Fruit fly (Drosophila melanogaster) whole organism, wandering third instar larva: ENCODE data around the gene CG13722.

Experiments used
- Abd-B ChIP-seq: fragments of >200 bp; optimal IDR thresholded peaks from 2 replicates; lab custom pipeline; 2017; ENCODE audit warnings: missing biosample characterization, missing genetic modification characterization
- CG32264 ChIP-seq: fragments of 200-800 bp; sonication (Bioruptor generic); optimal IDR thresholded peaks from 2 replicates; lab custom pipeline; 2016; ENCODE audit warnings: missing biosample characterization, missing genetic modification characterization
- CG9705 ChIP-seq: fragments of 200-800 bp; sonication (Bioruptor generic); optimal IDR thresholded peaks from 2 replicates; lab custom pipeline; 2018; ENCODE audit warnings: missing biosample characterization, mild to moderate bottlenecking, missing genetic modification characterization
- CrebA ChIP-seq: fragments of 200-800 bp; sonication (Bioruptor generic); optimal IDR thresholded peaks from 2 replicates; lab custom pipeline; 2016; ENCODE audit warnings: missing biosample characterization, mild to moderate bottlenecking, missing genetic modification characterization, borderline replicate concordance
- Dfd ChIP-seq: fragments of >200 bp; optimal IDR thresholded peaks from 2 replicates; lab custom pipeline; 2017; ENCODE audit warnings: missing biosample characterization, missing genetic modification characterization
- Dif ChIP-seq: fragments of 200-275, 200-300 bp; sonication (Bioruptor generic); optimal IDR thresholded peaks from 2 replicates; lab custom pipeline; 2018; ENCODE audit warnings: missing biosample characterization, missing genetic modification characterization; ENCODE audit not compliant: partially characterized antibody
- GATAd ChIP-seq: sonication (Bioruptor generic); optimal IDR thresholded peaks from 2 replicates; lab custom pipeline; 2016; ENCODE audit warnings: missing biosample characterization, missing genetic modification characterization
- Hr78 ChIP-seq: fragments of >200 bp; optimal IDR thresholded peaks from 2 replicates; lab custom pipeline; 2017; ENCODE audit warnings: missing biosample characterization, missing genetic modification characterization
- Hr83 ChIP-seq: fragments of 200-300 bp; sonication (Bioruptor generic); optimal IDR thresholded peaks from 2 replicates; lab custom pipeline; 2016; ENCODE audit warnings: missing biosample characterization, mild to moderate bottlenecking, missing genetic modification characterization, moderate library complexity; ENCODE audit not compliant: poor library complexity, severe bottlenecking
- Jra ChIP-seq: sonication (Bioruptor generic); optimal IDR thresholded peaks from 2 replicates; lab custom pipeline; 2016; ENCODE audit warnings: missing biosample characterization, missing genetic modification characterization
- Mio ChIP-seq: sonication (Bioruptor generic); optimal IDR thresholded peaks from 2 replicates; lab custom pipeline; 2016; ENCODE audit warnings: missing biosample characterization, missing genetic modification characterization
- Myc ChIP-seq: fragments of >200 bp; optimal IDR thresholded peaks from 2 replicates; lab custom pipeline; 2017
- N ChIP-seq: fragments of >200 bp; optimal IDR thresholded peaks from 2 replicates; lab custom pipeline; 2018; ENCODE audit warnings: missing biosample characterization, missing external identifiers, missing genetic modification characterization
- OdsH ChIP-seq: fragments of 200-800 bp; sonication (Bioruptor generic); optimal IDR thresholded peaks from 2 replicates; lab custom pipeline; 2016; ENCODE audit warnings: missing biosample characterization, mild to moderate bottlenecking, missing genetic modification characterization
- Rel ChIP-seq, 2 experiments: fragments of 200-800 bp; sonication (Bioruptor generic) in 1 of 2; optimal IDR thresholded peaks; 2 replicates in 1 of 2; 3 replicates in 1 of 2; lab custom pipeline; 2016 to 2019; ENCODE audit warnings: mild to moderate bottlenecking in 2 of 2, missing biosample characterization in 2 of 2, missing genetic modification characterization in 2 of 2, moderate library complexity in 1 of 2
- Sp1 ChIP-seq: fragments of 200-800 bp; sonication (Bioruptor generic); optimal IDR thresholded peaks from 3 replicates; lab custom pipeline; 2019; ENCODE audit warnings: missing biosample characterization, mild to moderate bottlenecking, missing genetic modification characterization, moderate library complexity
- Vsx2 ChIP-seq: fragments of 200-300, 225-300 bp; sonication (Bioruptor generic); optimal IDR thresholded peaks from 2 replicates; lab custom pipeline; 2018; ENCODE audit warnings: missing biosample characterization, missing genetic modification characterization; ENCODE audit not compliant: partially characterized antibody
- br ChIP-seq: fragments of 200-800 bp; sonication (Bioruptor generic); optimal IDR thresholded peaks from 2 replicates; lab custom pipeline; 2016; ENCODE audit warnings: missing biosample characterization, missing genetic modification characterization
- brk ChIP-seq: fragments of 200-800 bp; sonication (Bioruptor generic); optimal IDR thresholded peaks from 2 replicates; lab custom pipeline; 2016; ENCODE audit warnings: missing biosample characterization, mild to moderate bottlenecking, missing genetic modification characterization
- dl ChIP-seq, 2 experiments: fragments of 175-275, 200-275 bp in 1 of 2; fragments of 200-275 bp in 1 of 2; sonication (Bioruptor generic); optimal IDR thresholded peaks; lab custom pipeline; 2018; ENCODE audit warnings: mild to moderate bottlenecking in 2 of 2, missing biosample characterization in 2 of 2, missing genetic modification characterization in 2 of 2, moderate library complexity in 2 of 2; ENCODE audit not compliant: partially characterized antibody in 2 of 2, insufficient read depth in 1 of 2
- dmrt93B ChIP-seq: fragments of 200-800 bp; sonication (Bioruptor generic); optimal IDR thresholded peaks from 2 replicates; lab custom pipeline; 2018; ENCODE audit warnings: missing biosample characterization, mild to moderate bottlenecking, missing genetic modification characterization
- dsf ChIP-seq: sonication (Bioruptor generic); optimal IDR thresholded peaks from 2 replicates; lab custom pipeline; 2016; ENCODE audit warnings: missing biosample characterization, missing genetic modification characterization, borderline replicate concordance
- ey ChIP-seq: fragments of 200-800 bp; sonication (Bioruptor generic); optimal IDR thresholded peaks from 2 replicates; lab custom pipeline; 2016; ENCODE audit warnings: missing biosample characterization, missing genetic modification characterization
- fru ChIP-seq: fragments of 200-800 bp; sonication (Bioruptor generic); optimal IDR thresholded peaks from 3 replicates; lab custom pipeline; 2016; ENCODE audit warnings: missing biosample characterization, mild to moderate bottlenecking, missing genetic modification characterization
- h ChIP-seq: fragments of 200-800 bp; sonication (Bioruptor generic); optimal IDR thresholded peaks from 3 replicates; lab custom pipeline; 2016; ENCODE audit warnings: missing biosample characterization, mild to moderate bottlenecking, missing genetic modification characterization
- lola ChIP-seq: fragments of >200 bp; optimal IDR thresholded peaks from 2 replicates; lab custom pipeline; 2017; ENCODE audit warnings: missing biosample characterization, missing genetic modification characterization
- pan ChIP-seq: fragments of >200 bp; optimal IDR thresholded peaks from 2 replicates; lab custom pipeline; 2017
- psq ChIP-seq: fragments of 200-800 bp; sonication (Bioruptor generic); optimal IDR thresholded peaks from 3 replicates; lab custom pipeline; 2017; ENCODE audit warnings: missing biosample characterization, mild to moderate bottlenecking, missing genetic modification characterization, moderate library complexity
- rgr ChIP-seq: fragments of 200-800 bp; sonication (Bioruptor generic); optimal IDR thresholded peaks from 3 replicates; lab custom pipeline; 2016; ENCODE audit warnings: missing biosample characterization, mild to moderate bottlenecking, missing genetic modification characterization
- sv ChIP-seq: fragments of 200-800 bp; sonication (Bioruptor generic); optimal IDR thresholded peaks from 3 replicates; lab custom pipeline; 2016; ENCODE audit warnings: missing biosample characterization, missing genetic modification characterization
- tai ChIP-seq: sonication (Bioruptor generic); optimal IDR thresholded peaks from 2 replicates; lab custom pipeline; 2016; ENCODE audit warnings: missing biosample characterization, missing genetic modification characterization
- usp ChIP-seq: fragments of >200 bp; optimal IDR thresholded peaks from 2 replicates; lab custom pipeline; 2017; ENCODE audit warnings: missing biosample characterization, missing genetic modification characterization
- woc ChIP-seq: sonication (Bioruptor generic); optimal IDR thresholded peaks from 2 replicates; lab custom pipeline; 2016; ENCODE audit warnings: missing biosample characterization, mild to moderate bottlenecking, missing genetic modification characterization

The CG13722 gene

dm6 chr3L:4471449-4471848, 19.3 kb downstream of the CG13722 start, which contains the start of gene CG32248:
Gene CG32248, plus strand, starts transcription at chr3L:4471749.
- TF ChIP-seq brk (GFP tag; lab: Kevin White, UChicago) (no peak), pan (no peak), GATAd (GFP tag; lab: Kevin White, UChicago) (no peak), Sp1 (GFP tag; lab: Kevin White, UChicago) (no peak), OdsH (GFP tag; lab: Kevin White, UChicago) (no peak), Mio (GFP tag; lab: Kevin White, UChicago) (no peak), CrebA (GFP tag; lab: Kevin White, UChicago) (no peak), Vsx2 (GFP tag; lab: Kevin White, UChicago) (no peak), h (GFP tag; lab: Kevin White, UChicago) (no peak), woc (GFP tag; lab: Kevin White, UChicago) (no peak), usp (no peak), Myc (lab: Kevin White, UChicago) (no peak), Dif (GFP tag; lab: Kevin White, UChicago) (no peak), Hr78 (GFP tag; lab: Kevin White, UChicago) (no peak)

dm6 chr3L:4469701-4470100, 21.1 kb downstream of the CG13722 start, which contains the start of gene CG32249:
Gene CG32249, plus strand, starts transcription at chr3L:4470001.
- TF ChIP-seq br (GFP tag; lab: Kevin White, UChicago) (no peak), woc (GFP tag; lab: Kevin White, UChicago) (no peak), usp (no peak)
- TF ChIP-seq, all 38 proteins: peak for 0

DNA sequence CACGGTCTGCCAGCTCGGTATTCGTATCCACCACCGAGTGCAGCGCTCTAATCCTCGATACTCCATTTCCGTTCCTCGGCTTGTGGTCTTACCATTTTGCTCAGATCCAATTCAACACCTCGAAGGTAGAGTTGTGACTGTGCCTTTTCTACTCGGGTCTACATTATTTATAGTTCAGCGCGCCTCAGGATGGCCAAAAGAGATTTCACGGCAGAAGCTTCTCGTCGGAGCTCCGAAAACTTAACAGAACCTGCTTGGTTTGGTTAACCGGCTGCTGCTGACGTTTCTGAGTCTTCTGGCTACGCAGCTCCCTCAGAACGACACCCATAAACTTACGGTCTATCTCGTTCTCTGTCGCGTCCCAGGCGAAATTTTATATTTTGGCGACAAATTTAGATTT, 24.2 kb downstream of the CG13722 start, which contains the start of gene CG32241:
CG32241 (minus strand) TSS at position 101 of the 400 bp plus-strand sequence.
- no peak for TF ChIP-seq Hr78 (GFP tag; lab: Kevin White, UChicago)
- TF ChIP-seq brk (GFP tag; lab: Kevin White, UChicago), result no peak
- no peak for TF ChIP-seq GATAd (GFP tag; lab: Kevin White, UChicago)
- TF ChIP-seq br (GFP tag; lab: Kevin White, UChicago), result no peak
- TF ChIP-seq ey (GFP tag; lab: Kevin White, UChicago), result no peak
- no peak for TF ChIP-seq CG9705
- no peak for TF ChIP-seq pan
- TF ChIP-seq Rel (GFP tag; optimal IDR thresholded peaks at IDR 0.05; lab: Kevin White, UChicago), result no peak
- TF ChIP-seq Rel (tag; optimal IDR thresholded peaks at IDR 0.05; lab: Kevin White, UChicago), result no peak
- TF ChIP-seq, all 38 proteins: peak for 0

- TF ChIP-seq CG9705 (no peak), Abd-B (GFP tag; lab: Kevin White, UChicago) (no peak), usp (no peak), CrebA (GFP tag; lab: Kevin White, UChicago) (no peak), Vsx2 (GFP tag; lab: Kevin White, UChicago) (no peak), Dif (GFP tag; lab: Kevin White, UChicago) (no peak), brk (GFP tag; lab: Kevin White, UChicago) (no peak), Jra (no peak), Dfd (GFP tag; lab: Kevin White, UChicago) (no peak), dmrt93B (GFP tag; lab: Kevin White, UChicago) (no peak), sv (GFP tag; lab: Kevin White, UChicago) (no peak), rgr (GFP tag; lab: Kevin White, UChicago) (no peak), ey (GFP tag; lab: Kevin White, UChicago) (no peak), fru (no peak)
Observed at dm6 chr3L:4463773-4464301, 26.9 kb downstream of the CG13722 start, which contains the start of gene CG15024. Gene CG15024, minus strand, starts transcription at chr3L:4463823.

- TF ChIP-seq usp (no peak), Dfd (GFP tag; lab: Kevin White, UChicago) (no peak), CrebA (GFP tag; lab: Kevin White, UChicago) (no peak), dl (GFP tag; optimal IDR thresholded peaks at IDR 0.05; lab: Kevin White, UChicago; ENCODE audit: insufficient read depth in 1 of 2, partially characterized antibody in 2 of 2) (no peak), pan (no peak), lola (GFP tag; lab: Kevin White, UChicago) (no peak), Hr83 (GFP tag; lab: Kevin White, UChicago) (no peak), psq (GFP tag; lab: Kevin White, UChicago) (no peak), br (GFP tag; lab: Kevin White, UChicago) (no peak), N (GFP tag; lab: Kevin White, UChicago) (no peak), tai (GFP tag; lab: Kevin White, UChicago) (no peak), CG32264 (GFP tag; lab: Kevin White, UChicago) (no peak), dsf (no peak)
Observed at dm6 chr3L:4461454-4462045, 29.2 kb downstream of the CG13722 start, which contains the start of gene CG15023. Gene CG15023, minus strand, starts transcription at chr3L:4461504.
